Worm (Caenorhabditis elegans) whole organism, late embryonic: ENCODE measurements around the gene srt-5.
"Not testable (repeated sequence)": the region's sequence is repeated elsewhere in the genome, so short reads cannot be mapped to it uniquely, and the experiment has no call there.

ENCODE experiments used
- C08G9.2 ChIP-seq: sonication (generic microtip); optimal IDR thresholded peaks from 2 replicates; lab custom pipeline; 2016; ENCODE audit warnings: mild to moderate bottlenecking, missing genetic modification characterization, moderate library complexity, missing compliant biosample characterization
- C38D4.7 ChIP-seq: fragments of 200-800 bp; sonication (Bioruptor generic); optimal IDR thresholded peaks from 2 replicates; lab custom pipeline; 2018; ENCODE audit warnings: mild to moderate bottlenecking, missing genetic modification characterization, moderate library complexity, missing compliant biosample characterization
- F13H6.1 ChIP-seq: sonication (generic microtip); optimal IDR thresholded peaks from 2 replicates; lab custom pipeline; 2016; ENCODE audit warnings: missing genetic modification characterization, missing compliant biosample characterization
- K02D7.2 ChIP-seq: sonication (generic microtip); optimal IDR thresholded peaks from 2 replicates; lab custom pipeline; 2017; ENCODE audit warnings: mild to moderate bottlenecking, missing genetic modification characterization, missing compliant biosample characterization
- ama-1 ChIP-seq: fragments of 150-350 bp; optimal IDR thresholded peaks from 2 replicates; lab custom pipeline; 2014
- ceh-18 ChIP-seq: sonication (generic microtip); optimal IDR thresholded peaks from 2 replicates; lab custom pipeline; 2016; ENCODE audit warnings: missing genetic modification characterization, missing compliant biosample characterization
- ceh-2 ChIP-seq: sonication (generic microtip); optimal IDR thresholded peaks from 2 replicates; lab custom pipeline; 2016; ENCODE audit warnings: missing genotype, missing genetic modification characterization, missing compliant biosample characterization
- ceh-24 ChIP-seq: sonication (generic microtip); optimal IDR thresholded peaks from 2 replicates; lab custom pipeline; 2016; ENCODE audit warnings: mild to moderate bottlenecking, missing genetic modification characterization, missing compliant biosample characterization
- ceh-31 ChIP-seq: sonication (generic microtip); optimal IDR thresholded peaks from 2 replicates; lab custom pipeline; 2016; ENCODE audit warnings: missing genetic modification characterization, missing compliant biosample characterization
- ceh-34 ChIP-seq: sonication (generic microtip); optimal IDR thresholded peaks from 2 replicates; lab custom pipeline; 2016; ENCODE audit warnings: mild to moderate bottlenecking, missing genetic modification characterization, missing compliant biosample characterization
- ceh-45 ChIP-seq: fragments of 200-800 bp; sonication (Bioruptor generic); IDR thresholded peaks from 2 replicates; pipeline ENCODE4 v1.3.6; 2022; ENCODE audit warnings: missing genetic modification reagents, missing genetic modification characterization, missing compliant biosample characterization
- ceh-6 ChIP-seq: fragments of 200-800 bp; sonication (Bioruptor generic); optimal IDR thresholded peaks from 2 replicates; lab custom pipeline; 2018; ENCODE audit warnings: mild to moderate bottlenecking, missing genetic modification characterization, missing compliant biosample characterization
- elt-2 ChIP-seq: sonication (generic microtip); optimal IDR thresholded peaks from 2 replicates; lab custom pipeline; 2016; ENCODE audit warnings: missing genetic modification reagents, missing genetic modification characterization, missing compliant biosample characterization
- elt-4 ChIP-seq: sonication (generic microtip); optimal IDR thresholded peaks from 2 replicates; lab custom pipeline; 2016; ENCODE audit warnings: missing genetic modification characterization, missing compliant biosample characterization
- fax-1 ChIP-seq: sonication (generic microtip); optimal IDR thresholded peaks from 2 replicates; lab custom pipeline; 2016; ENCODE audit warnings: missing genotype, missing genetic modification characterization, missing compliant biosample characterization
- fkh-10 ChIP-seq: fragments of 150-350 bp; optimal IDR thresholded peaks from 2 replicates; lab custom pipeline; 2014; ENCODE audit warnings: missing biosample characterization, missing genetic modification reagents, missing genetic modification characterization
- hlh-13 ChIP-seq: fragments of 200-800 bp; sonication (Bioruptor generic); optimal IDR thresholded peaks from 2 replicates; lab custom pipeline; 2018; ENCODE audit warnings: mild to moderate bottlenecking, missing genetic modification characterization, missing compliant biosample characterization
- hlh-15 ChIP-seq: sonication (generic microtip); optimal IDR thresholded peaks from 2 replicates; lab custom pipeline; 2016; ENCODE audit warnings: missing genetic modification characterization, missing compliant biosample characterization
- hlh-30 ChIP-seq: sonication (generic microtip); optimal IDR thresholded peaks from 2 replicates; lab custom pipeline; 2017; ENCODE audit warnings: antibody characterized with exemption, missing genetic modification characterization, missing compliant biosample characterization; ENCODE audit not compliant: insufficient read depth
- hlh-8 ChIP-seq: sonication (generic microtip); optimal IDR thresholded peaks from 2 replicates; lab custom pipeline; 2016; ENCODE audit warnings: missing genotype, missing genetic modification characterization, missing compliant biosample characterization
- lim-6 ChIP-seq: sonication (generic microtip); optimal IDR thresholded peaks from 2 replicates; lab custom pipeline; 2016; ENCODE audit warnings: missing genetic modification characterization, missing compliant biosample characterization
- lin-11 ChIP-seq: fragments of 200-800 bp; sonication (Bioruptor generic); optimal IDR thresholded peaks from 2 replicates; lab custom pipeline; 2018; ENCODE audit warnings: mild to moderate bottlenecking, missing genetic modification characterization, missing compliant biosample characterization
- madf-2 ChIP-seq: sonication (generic microtip); optimal IDR thresholded peaks from 2 replicates; lab custom pipeline; 2017; ENCODE audit warnings: missing genetic modification characterization, missing compliant biosample characterization
- nhr-11 ChIP-seq: fragments of 150-350 bp; optimal IDR thresholded peaks from 2 replicates; lab custom pipeline; 2014; ENCODE audit warnings: missing biosample characterization, missing genetic modification characterization
- npax-4 ChIP-seq: sonication (generic microtip); optimal IDR thresholded peaks from 2 replicates; lab custom pipeline; 2016; ENCODE audit warnings: missing genetic modification characterization, missing compliant biosample characterization
- odd-2 ChIP-seq: sonication (generic microtip); optimal IDR thresholded peaks from 2 replicates; lab custom pipeline; 2017; ENCODE audit warnings: antibody characterized with exemption, mild to moderate bottlenecking, missing genetic modification characterization, missing compliant biosample characterization
- pat-9 ChIP-seq: fragments of 200-800 bp; sonication (Bioruptor generic); optimal IDR thresholded peaks from 2 replicates; lab custom pipeline; 2018; ENCODE audit warnings: mild to moderate bottlenecking, missing genetic modification characterization, moderate library complexity, missing compliant biosample characterization
- pha-4 ChIP-seq: fragments of 150-350 bp; optimal IDR thresholded peaks from 2 replicates; lab custom pipeline; 2018; ENCODE audit warnings: missing biosample characterization, missing genetic modification reagents, missing genetic modification characterization
- ref-2 ChIP-seq: sonication (generic microtip); optimal IDR thresholded peaks from 2 replicates; lab custom pipeline; 2016; ENCODE audit warnings: missing genetic modification characterization, missing compliant biosample characterization
- sdc-2 ChIP-seq: sonication (generic microtip); optimal IDR thresholded peaks from 2 replicates; lab custom pipeline; 2016; ENCODE audit warnings: missing genotype, missing genetic modification characterization, missing compliant biosample characterization
- sox-4 ChIP-seq: sonication (generic microtip); optimal IDR thresholded peaks from 2 replicates; lab custom pipeline; 2017; ENCODE audit warnings: mild to moderate bottlenecking, missing genetic modification characterization, inconsistent platforms, missing compliant biosample characterization
- tbx-2 ChIP-seq: sonication (generic microtip); optimal IDR thresholded peaks from 2 replicates; lab custom pipeline; 2016; ENCODE audit warnings: missing genetic modification characterization, missing compliant biosample characterization
- ttx-3 ChIP-seq: sonication (generic microtip); optimal IDR thresholded peaks from 2 replicates; lab custom pipeline; 2016; ENCODE audit warnings: missing genetic modification reagents, missing genetic modification characterization, missing compliant biosample characterization
- unc-3 ChIP-seq, 2 experiments: fragments of 200-800 bp in 1 of 2; sonication (Bioruptor generic) in 1 of 2; sonication (generic microtip) in 1 of 2; conservative IDR thresholded peaks in 1 of 2; optimal IDR thresholded peaks in 1 of 2; 2 replicates each; pipeline versions ENCODE4 v1.3.6 to Lab custom; 2016 to 2022; ENCODE audit warnings: missing compliant biosample characterization in 2 of 2, missing genetic modification characterization in 2 of 2, missing genetic modification reagents in 1 of 2
- unc-42 ChIP-seq: sonication (generic microtip); optimal IDR thresholded peaks from 2 replicates; lab custom pipeline; 2016; ENCODE audit warnings: missing genotype, missing genetic modification characterization, missing compliant biosample characterization
- unc-55 ChIP-seq: sonication (generic microtip); optimal IDR thresholded peaks from 2 replicates; lab custom pipeline; 2017; ENCODE audit warnings: missing biosample characterization, missing genetic modification reagents, missing genetic modification characterization
- unc-86 ChIP-seq: sonication (generic microtip); optimal IDR thresholded peaks from 2 replicates; lab custom pipeline; 2016; ENCODE audit warnings: missing genetic modification characterization, missing compliant biosample characterization
- zip-5 ChIP-seq: sonication (generic microtip); optimal IDR thresholded peaks from 2 replicates; lab custom pipeline; 2016; ENCODE audit warnings: missing genetic modification characterization, missing compliant biosample characterization

srt-5 gene

DNA sequence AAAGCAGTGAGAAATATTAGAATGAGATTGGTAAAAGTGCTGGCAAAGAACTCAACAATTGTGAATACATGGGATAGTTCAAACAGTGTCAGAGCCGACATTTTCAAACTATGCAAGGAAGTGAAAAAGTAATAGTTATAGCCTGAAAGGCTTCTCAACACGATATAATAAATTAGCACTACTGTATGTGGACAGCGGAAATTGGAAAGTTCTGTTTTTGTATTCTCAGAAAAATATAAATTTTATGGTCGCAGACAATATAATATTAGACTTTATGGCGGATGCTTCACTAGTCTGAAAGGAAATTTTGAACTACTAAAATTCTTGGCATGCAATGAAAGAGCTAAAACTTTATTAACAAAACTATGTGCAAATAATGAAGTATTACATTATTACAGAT is 25.1 kb upstream of the srt-5 start, which contains the start of gene str-69:
Gene str-69, minus strand, starts transcription at position 101 of the 400 bp plus-strand sequence.
- no peak for TF ChIP-seq C38D4.7 (GFP tag; lab: Kevin White, UChicago)

DNA sequence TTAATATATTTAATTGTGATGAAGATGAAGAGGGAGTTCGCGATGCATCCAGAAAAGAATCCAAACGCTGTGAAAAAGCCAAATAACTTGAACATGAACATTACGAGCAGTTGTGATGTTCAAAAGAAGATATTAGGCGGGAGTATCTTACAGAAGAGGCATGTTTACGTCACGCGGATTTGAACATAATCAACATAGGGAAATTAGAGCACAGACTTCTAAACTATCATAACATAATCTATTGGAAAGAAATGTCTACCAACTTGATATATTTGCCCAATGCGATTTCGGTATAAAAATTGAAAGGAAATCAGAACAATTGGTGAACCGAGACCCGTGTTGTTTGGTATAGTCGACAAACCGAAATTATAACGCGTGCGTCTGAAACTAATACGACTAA is 23.4 kb upstream of the srt-5 start, which contains the start of gene str-66:
Gene str-66, minus strand, starts transcription at position 101 of the 400 bp plus-strand sequence.
- TF ChIP-seq ceh-6 (GFP tag; lab: Kevin White, UChicago) (no peak), sdc-2 (tag; lab: Kevin White, UChicago) (no peak), fkh-10 (no peak), C08G9.2 (tag; lab: Kevin White, UChicago) (no peak), pat-9 (no peak), pha-4 (no peak), ceh-24 (tag; lab: Kevin White, UChicago) (no peak), unc-55 (GFP tag; lab: Kevin White, UChicago) (no peak), ceh-18 (tag; lab: Kevin White, UChicago) (no peak), hlh-15 (tag; lab: Kevin White, UChicago) (no peak), sox-4 (tag; lab: Kevin White, UChicago) (no peak), F13H6.1 (tag; lab: Kevin White, UChicago) (no peak), C38D4.7 (GFP tag; lab: Kevin White, UChicago) (no peak)
- TF ChIP-seq, all 69 proteins: peak for 0

ce11 chrV:3102049-3102448 is 21.4 kb upstream of the srt-5 start, which contains the start of gene Y73C8C.4:
Y73C8C.4 (minus strand) TSS chrV:3102149.
- TF ChIP-seq lin-11, odd-2, elt-2 (tag; lab: Kevin White, UChicago): not testable (repeated sequence)

- no peak for TF ChIP-seq C08G9.2 (tag; lab: Kevin White, UChicago)
- TF ChIP-seq hlh-13 (GFP tag; lab: Kevin White, UChicago) = no peak
- no peak for TF ChIP-seq pha-4
- no peak for TF ChIP-seq ttx-3 (tag; lab: Kevin White, UChicago)
- no peak for TF ChIP-seq unc-42
- TF ChIP-seq ceh-2 (tag; lab: Kevin White, UChicago) = no peak
- TF ChIP-seq elt-4 (tag; lab: Kevin White, UChicago) = no peak
- TF ChIP-seq K02D7.2 (tag; lab: Kevin White, UChicago) = no peak
- TF ChIP-seq unc-86 (tag; lab: Kevin White, UChicago) = no peak
- TF ChIP-seq fax-1 (tag; lab: Kevin White, UChicago) = no peak
- TF ChIP-seq unc-55 (GFP tag; lab: Kevin White, UChicago) = no peak
- no peak for TF ChIP-seq tbx-2
- no peak for TF ChIP-seq nhr-11 (tag; lab: Kevin White, UChicago)
- TF ChIP-seq F13H6.1 (tag; lab: Kevin White, UChicago) = no peak
- TF ChIP-seq ama-1 = no peak
- TF ChIP-seq ceh-45 (GFP tag; lab: Robert Waterston, UW) = no peak
- TF ChIP-seq ceh-31 (tag; lab: Kevin White, UChicago) = no peak
- TF ChIP-seq elt-2 (tag; lab: Kevin White, UChicago) = no peak
- TF ChIP-seq lim-6 (tag; lab: Kevin White, UChicago) = no peak
These were observed 19.8 kb upstream of the srt-5 start for ce11 chrV:3100527-3100926.

- no peak for TF ChIP-seq nhr-11 (tag; lab: Kevin White, UChicago)
- no peak for TF ChIP-seq ref-2
- TF ChIP-seq C38D4.7 (GFP tag; lab: Kevin White, UChicago) = no peak
- TF ChIP-seq madf-2 (tag; lab: Kevin White, UChicago) = no peak
- no peak for TF ChIP-seq ceh-34 (tag; lab: Kevin White, UChicago)
- TF ChIP-seq npax-4 (tag; lab: Kevin White, UChicago) = no peak
- no peak for TF ChIP-seq unc-3 (GFP tag; conservative IDR thresholded peaks at IDR 0.05; lab: Robert Waterston, UW)
- TF ChIP-seq unc-3 (tag; optimal IDR thresholded peaks at IDR 0.05; lab: Kevin White, UChicago) = no peak
- TF ChIP-seq hlh-30 (tag; lab: Kevin White, UChicago) = no peak
- no peak for TF ChIP-seq hlh-8 (tag; lab: Kevin White, UChicago)
- TF ChIP-seq lim-6 (tag; lab: Kevin White, UChicago) = no peak
- TF ChIP-seq ceh-31 (tag; lab: Kevin White, UChicago) = no peak
- TF ChIP-seq pat-9 = no peak
- TF ChIP-seq zip-5 (tag; lab: Kevin White, UChicago) = no peak
- no peak for TF ChIP-seq K02D7.2 (tag; lab: Kevin White, UChicago)
- no peak for TF ChIP-seq fkh-10
- TF ChIP-seq F13H6.1 (tag; lab: Kevin White, UChicago) = no peak
- TF ChIP-seq, all 69 proteins: peak for 0
These were observed 13.7 kb upstream of the srt-5 start, which contains the start of gene cyp-33C9 for ce11 chrV:3094351-3094750. cyp-33C9 (minus strand) TSS chrV:3094561.
